Fruit fly (Drosophila melanogaster) whole organism, embryonic: ENCODE measurements around the gene CG5968.

Experiments used
- BEAF-32 ChIP-seq: fragments of 200-800 bp; sonication (Bioruptor generic); optimal IDR thresholded peaks from 3 replicates; lab custom pipeline; 2017; ENCODE audit warnings: missing biosample characterization, missing genetic modification characterization, mild to moderate bottlenecking, moderate library complexity, missing genetic modification reagents
- CG1024 ChIP-seq: fragments of 200-800 bp; sonication (Bioruptor generic); IDR thresholded peaks from 2 replicates; pipeline ENCODE4 v1.3.6; 2022; ENCODE audit warnings: missing biosample characterization, missing genetic modification characterization
- CG10979 ChIP-seq: fragments of 200-800 bp; sonication (Bioruptor generic); optimal IDR thresholded peaks from 2 replicates; lab custom pipeline; 2018; ENCODE audit warnings: missing biosample characterization, mild to moderate bottlenecking, missing genetic modification characterization, moderate library complexity
- CG13624 ChIP-seq: fragments of 200-800 bp; sonication (Bioruptor generic); optimal IDR thresholded peaks from 2 replicates; lab custom pipeline; 2016; ENCODE audit warnings: missing biosample characterization, missing genetic modification characterization
- CG13775 ChIP-seq: fragments of 200-800 bp; sonication (Bioruptor generic); optimal IDR thresholded peaks from 3 replicates; lab custom pipeline; 2017; ENCODE audit warnings: missing biosample characterization, mild to moderate bottlenecking, missing genetic modification characterization
- CG14050 ChIP-seq: fragments of 200-800 bp; sonication (Bioruptor generic); IDR thresholded peaks from 3 replicates; pipeline ENCODE4 v1.3.6; 2022; ENCODE audit warnings: missing biosample characterization, missing genetic modification characterization
- CG16863 ChIP-seq: fragments of 200-800 bp; sonication (Bioruptor generic); optimal IDR thresholded peaks from 3 replicates; lab custom pipeline; 2016; ENCODE audit warnings: missing biosample characterization, missing genetic modification characterization
- CG17568 ChIP-seq: fragments of 200-800 bp; sonication (Bioruptor generic); optimal IDR thresholded peaks from 2 replicates; lab custom pipeline; 2018; ENCODE audit warnings: missing biosample characterization, mild to moderate bottlenecking, missing genetic modification characterization, moderate library complexity
- CG18262 ChIP-seq: fragments of 200-800 bp; optimal IDR thresholded peaks from 3 replicates; lab custom pipeline; 2019; ENCODE audit warnings: missing biosample characterization, mild to moderate bottlenecking, missing genetic modification characterization, moderate library complexity
- CG18599 ChIP-seq: fragments of 200-800 bp; sonication (Bioruptor generic); optimal IDR thresholded peaks from 3 replicates; lab custom pipeline; 2017; ENCODE audit warnings: missing biosample characterization, missing genetic modification characterization, mild to moderate bottlenecking, moderate library complexity, missing genetic modification reagents
- CG2116 ChIP-seq: fragments of 200-800 bp; sonication (Bioruptor generic); optimal IDR thresholded peaks from 3 replicates; lab custom pipeline; 2018; ENCODE audit warnings: missing biosample characterization, mild to moderate bottlenecking, missing genetic modification characterization
- CG30403 ChIP-seq: fragments of 200-800 bp; sonication (Bioruptor generic); optimal IDR thresholded peaks from 3 replicates; lab custom pipeline; 2016; ENCODE audit warnings: missing biosample characterization, missing genetic modification characterization
- CG3163 ChIP-seq: fragments of 200-800 bp; sonication (Bioruptor generic); optimal IDR thresholded peaks from 3 replicates; lab custom pipeline; 2016; ENCODE audit warnings: missing biosample characterization, missing genetic modification characterization
- CG3281 ChIP-seq: fragments of 200-800 bp; sonication (Bioruptor generic); optimal IDR thresholded peaks from 3 replicates; lab custom pipeline; 2017; ENCODE audit warnings: missing biosample characterization, mild to moderate bottlenecking, missing genetic modification characterization
- CG3407 ChIP-seq: fragments of 200-800 bp; sonication (Bioruptor generic); optimal IDR thresholded peaks from 2 replicates; lab custom pipeline; 2018; ENCODE audit warnings: missing biosample characterization, mild to moderate bottlenecking, missing genetic modification characterization
- CG3838 ChIP-seq: fragments of 200-800 bp; sonication (Bioruptor generic); optimal IDR thresholded peaks from 3 replicates; lab custom pipeline; 2016; ENCODE audit warnings: missing biosample characterization, missing genetic modification characterization
- CG9437 ChIP-seq: fragments of 200-800 bp; sonication (Bioruptor generic); optimal IDR thresholded peaks from 2 replicates; lab custom pipeline; 2018; ENCODE audit warnings: missing biosample characterization, mild to moderate bottlenecking, missing genetic modification characterization
- D ChIP-seq, 2 experiments: fragments of 200-800 bp in 1 of 2; fragments of >200 bp in 1 of 2; sonication (Bioruptor generic) in 1 of 2; optimal IDR thresholded peaks; 2 replicates in 1 of 2; 3 replicates in 1 of 2; lab custom pipeline; 2017; ENCODE audit warnings: mild to moderate bottlenecking in 1 of 2, missing biosample characterization in 1 of 2, missing genetic modification characterization in 1 of 2, missing genetic modification reagents in 1 of 2
- D19A ChIP-seq: fragments of 200-800 bp; optimal IDR thresholded peaks from 3 replicates; lab custom pipeline; 2019; ENCODE audit warnings: missing biosample characterization, mild to moderate bottlenecking, missing genetic modification characterization, moderate library complexity
- E2f2 ChIP-seq: fragments of 200-800 bp; sonication (Bioruptor generic); IDR thresholded peaks from 2 replicates; pipeline ENCODE4 v1.3.6; 2022; ENCODE audit warnings: missing biosample characterization, missing genetic modification characterization
- Hmx ChIP-seq: fragments of 200-800 bp; sonication (Bioruptor generic); optimal IDR thresholded peaks from 2 replicates; lab custom pipeline; 2016; ENCODE audit warnings: missing biosample characterization, missing genetic modification characterization
- MTF-1 ChIP-seq: fragments of 200-800 bp; sonication (Bioruptor generic); optimal IDR thresholded peaks from 2 replicates; lab custom pipeline; 2018; ENCODE audit warnings: missing biosample characterization, mild to moderate bottlenecking, missing genetic modification characterization, borderline replicate concordance
- Oli ChIP-seq: fragments of 200-800 bp; sonication (Bioruptor generic); optimal IDR thresholded peaks from 2 replicates; lab custom pipeline; 2018; ENCODE audit warnings: missing biosample characterization, mild to moderate bottlenecking, missing genetic modification characterization, moderate library complexity
- Pdp1 ChIP-seq, 2 experiments: fragments of 200-800 bp; sonication (Bioruptor generic); optimal IDR thresholded peaks; 3 replicates each; lab custom pipeline; 2016; ENCODE audit warnings: missing biosample characterization in 2 of 2, missing genetic modification characterization in 2 of 2, mild to moderate bottlenecking in 1 of 2, moderate library complexity in 1 of 2
- Six4 ChIP-seq: fragments of 200-800 bp; sonication (Bioruptor generic); optimal IDR thresholded peaks from 2 replicates; lab custom pipeline; 2016; ENCODE audit warnings: missing biosample characterization, missing genetic modification characterization
- Xrp1 ChIP-seq: fragments of 200-800 bp; sonication (Bioruptor generic); IDR thresholded peaks from 2 replicates; pipeline ENCODE4 v1.3.6; 2022; ENCODE audit warnings: missing biosample characterization, missing genetic modification characterization
- ac ChIP-seq: fragments of 200-800 bp; sonication (Bioruptor generic); optimal IDR thresholded peaks from 3 replicates; lab custom pipeline; 2017; ENCODE audit warnings: missing biosample characterization, mild to moderate bottlenecking, missing genetic modification characterization
- ara ChIP-seq: fragments of 200-800 bp; sonication (Bioruptor generic); IDR thresholded peaks from 2 replicates; pipeline ENCODE4 v1.3.6; 2022; ENCODE audit warnings: missing biosample characterization, missing genetic modification characterization
- caup ChIP-seq: fragments of 200-800 bp; sonication (Bioruptor generic); optimal IDR thresholded peaks from 3 replicates; lab custom pipeline; 2017; ENCODE audit warnings: missing biosample characterization, mild to moderate bottlenecking, missing genetic modification characterization, moderate library complexity; ENCODE audit not compliant: severe bottlenecking
- ci ChIP-seq: fragments of 200-800 bp; sonication (Bioruptor generic); IDR thresholded peaks from 3 replicates; pipeline ENCODE4 v1.3.6; 2022; ENCODE audit warnings: missing biosample characterization, missing genetic modification characterization
- crol ChIP-seq: fragments of 200-800 bp; sonication (Bioruptor generic); IDR thresholded peaks from 2 replicates; pipeline ENCODE4 v1.3.6; 2022; ENCODE audit warnings: missing biosample characterization, missing genetic modification characterization
- cwo ChIP-seq: fragments of 200-800 bp; sonication (Bioruptor generic); optimal IDR thresholded peaks from 3 replicates; lab custom pipeline; 2017; ENCODE audit warnings: missing biosample characterization, missing genetic modification characterization, mild to moderate bottlenecking, moderate library complexity, missing genetic modification reagents
- dmrt99B ChIP-seq: fragments of 200-800 bp; sonication (Bioruptor generic); optimal IDR thresholded peaks from 2 replicates; lab custom pipeline; 2018; ENCODE audit warnings: missing biosample characterization, mild to moderate bottlenecking, missing genetic modification characterization, moderate library complexity
- dpn ChIP-seq, 2 experiments: fragments of 200-800 bp; sonication (Bioruptor generic); optimal IDR thresholded peaks; 3 replicates each; lab custom pipeline; 2016; ENCODE audit warnings: missing biosample characterization in 2 of 2, missing genetic modification characterization in 2 of 2
- en ChIP-seq: fragments of 200-800 bp; sonication (Bioruptor generic); optimal IDR thresholded peaks from 2 replicates; lab custom pipeline; 2016; ENCODE audit warnings: missing biosample characterization, missing genetic modification characterization
- eve ChIP-seq, 2 experiments: fragments of >200 bp; optimal IDR thresholded peaks; 2 replicates each; lab custom pipeline; 2017; ENCODE audit warnings: missing biosample characterization in 2 of 2, missing genetic modification characterization in 2 of 2
- ftz-f1 ChIP-seq: fragments of 200-800 bp; sonication (Bioruptor generic); optimal IDR thresholded peaks from 2 replicates; lab custom pipeline; 2016; ENCODE audit warnings: missing biosample characterization, missing genetic modification characterization
- gce ChIP-seq: fragments of 200-800 bp; sonication (Bioruptor generic); IDR thresholded peaks from 3 replicates; pipeline ENCODE4 v1.3.6; 2022; ENCODE audit warnings: missing biosample characterization, missing genetic modification characterization
- jing ChIP-seq: fragments of 200-800 bp; sonication (Bioruptor generic); optimal IDR thresholded peaks from 2 replicates; lab custom pipeline; 2018; ENCODE audit warnings: missing biosample characterization, mild to moderate bottlenecking, missing genetic modification characterization
- lmd ChIP-seq: fragments of 200-800 bp; sonication (Bioruptor generic); IDR thresholded peaks from 2 replicates; pipeline ENCODE4 v1.3.6; 2022; ENCODE audit warnings: missing biosample characterization, missing genetic modification characterization
- mld ChIP-seq: fragments of 200-800 bp; sonication (Bioruptor generic); IDR thresholded peaks from 3 replicates; pipeline ENCODE4 v1.3.6; 2022; ENCODE audit warnings: missing biosample characterization, missing genetic modification characterization; ENCODE audit not compliant: partially characterized antibody
- org-1 ChIP-seq: fragments of 200-800 bp; sonication (Bioruptor generic); optimal IDR thresholded peaks from 2 replicates; lab custom pipeline; 2017; ENCODE audit warnings: missing biosample characterization, missing genetic modification characterization
- pfk ChIP-seq: fragments of 200-800 bp; sonication (Bioruptor generic); optimal IDR thresholded peaks from 2 replicates; lab custom pipeline; 2018; ENCODE audit warnings: missing biosample characterization, mild to moderate bottlenecking, missing genetic modification characterization, moderate library complexity
- ranshi ChIP-seq: fragments of 200-800 bp; sonication (Bioruptor generic); IDR thresholded peaks from 2 replicates; pipeline ENCODE4 v1.3.6; 2022; ENCODE audit warnings: missing biosample characterization, missing genetic modification characterization
- ro ChIP-seq: fragments of 200-800 bp; sonication (Bioruptor generic); IDR thresholded peaks from 2 replicates; pipeline ENCODE4 v1.3.6; 2022; ENCODE audit warnings: missing biosample characterization, missing genetic modification characterization
- sob ChIP-seq: fragments of 200-800 bp; sonication (Bioruptor generic); IDR thresholded peaks from 2 replicates; pipeline ENCODE4 v1.3.6; 2022; ENCODE audit warnings: missing biosample characterization, missing genetic modification characterization
- toy ChIP-seq: fragments of 200-800 bp; sonication (Bioruptor generic); IDR thresholded peaks from 2 replicates; pipeline ENCODE4 v1.3.6; 2022; ENCODE audit warnings: missing biosample characterization, missing genetic modification characterization

Gene CG5968

dm6 chr2L:16519582-16520474 is 29.9 kb downstream of the CG5968 start (continued):
- TF ChIP-seq CG18599 (GFP tag; lab: Kevin White, UChicago) = peak; percentile 61
- peak; percentile 4; the same call in 1 of the 2 replicates for TF ChIP-seq CG1024 (GFP tag; lab: Robert Waterston, UW)
- peak; percentile 63; the same call in 1 of the 3 replicates for TF ChIP-seq gce (GFP tag; lab: Robert Waterston, UW)
- TF ChIP-seq dpn (GFP tag; optimal IDR thresholded peaks at IDR 0.05; lab: Kevin White, UChicago) = peak in 1 of 2 experiments; percentile 13
- TF ChIP-seq lmd (GFP tag; lab: Robert Waterston, UW) = peak; percentile 50
- peak; percentile 56 for TF ChIP-seq Xrp1 (GFP tag; lab: Robert Waterston, UW)
- TF ChIP-seq CG10979 = peak; percentile 15
- TF ChIP-seq ci = peak; percentile 79
- peak; percentile 67 for TF ChIP-seq CG3838 (GFP tag; lab: Kevin White, UChicago)
- TF ChIP-seq CG13775 (GFP tag; lab: Kevin White, UChicago) = peak; percentile 44
- 0 out of 2 replicates have a peak, but pooled peaks have one; percentile 30 for TF ChIP-seq toy (GFP tag; lab: Robert Waterston, UW)
- peak; percentile 5 for TF ChIP-seq ranshi (GFP tag; lab: Robert Waterston, UW)
- TF ChIP-seq CG13624 (GFP tag; lab: Kevin White, UChicago) = peak; percentile 59
- TF ChIP-seq CG30403 (GFP tag; lab: Kevin White, UChicago) = peak; percentile 42
- TF ChIP-seq cwo (GFP tag; lab: Kevin White, UChicago) = peak; percentile 1
- peak; percentile 25 for TF ChIP-seq org-1 (GFP tag; lab: Kevin White, UChicago)
- TF ChIP-seq Oli = peak; percentile 51
- TF ChIP-seq eve (GFP tag; optimal IDR thresholded peaks at IDR 0.05; lab: Kevin White, UChicago) = no peak
- TF ChIP-seq sob (GFP tag; lab: Robert Waterston, UW) = peak; percentile 35; the same call in 1 of the 2 replicates
- TF ChIP-seq mld = no peak
- TF ChIP-seq ara (GFP tag; lab: Robert Waterston, UW) = peak; percentile 31; the same call in 1 of the 2 replicates
- no peak for TF ChIP-seq jing
- TF ChIP-seq CG18262 (tag; lab: Kevin White, UChicago) = peak; percentile 50
- peak; percentile 99 for TF ChIP-seq D19A
- peak; percentile 44 for TF ChIP-seq CG9437 (GFP tag; lab: Kevin White, UChicago)
- 0 out of 2 replicates have a peak, but pooled peaks have one; percentile 28 for TF ChIP-seq E2f2 (GFP tag; lab: Robert Waterston, UW)
- peak; percentile 62; the same call in 1 of the 2 replicates for TF ChIP-seq crol (GFP tag; lab: Robert Waterston, UW)
- TF ChIP-seq D (optimal IDR thresholded peaks at IDR 0.05; lab: Kevin White, UChicago) = no peak
- peak; percentile 18 for TF ChIP-seq D (GFP tag; optimal IDR thresholded peaks at IDR 0.05; lab: Kevin White, UChicago)
- peak; percentile 95 for TF ChIP-seq CG3163
- TF ChIP-seq CG2116 (GFP tag; lab: Kevin White, UChicago) = peak; percentile 20
- TF ChIP-seq Hmx (GFP tag; lab: Kevin White, UChicago) = no peak
- TF ChIP-seq en = peak; percentile 1
- TF ChIP-seq dmrt99B = peak; percentile 38
- TF ChIP-seq CG14050 = no peak
- TF ChIP-seq CG16863 (GFP tag; lab: Kevin White, UChicago) = peak; percentile 15
- no peak for TF ChIP-seq ac
- TF ChIP-seq pfk (GFP tag; lab: Kevin White, UChicago) = no peak
- TF ChIP-seq Pdp1 (GFP tag; optimal IDR thresholded peaks at IDR 0.05; lab: Kevin White, UChicago) = peak in 1 of 2 experiments; percentile 50
- TF ChIP-seq CG3407 (GFP tag; lab: Kevin White, UChicago) = peak; percentile 36
- TF ChIP-seq ro (GFP tag; lab: Robert Waterston, UW) = no peak
- no peak for TF ChIP-seq caup (GFP tag; lab: Kevin White, UChicago)
- TF ChIP-seq MTF-1 (GFP tag; lab: Kevin White, UChicago) = peak; percentile 13
- TF ChIP-seq CG17568 = peak; percentile 38
- TF ChIP-seq BEAF-32 (GFP tag; lab: Kevin White, UChicago) = no peak
- peak; percentile 49 for TF ChIP-seq CG3281 (GFP tag; lab: Kevin White, UChicago)
- peak; percentile 9 for TF ChIP-seq Six4 (GFP tag; lab: Kevin White, UChicago)
- no peak for TF ChIP-seq ftz-f1 (GFP tag; lab: Kevin White, UChicago)
